Worm (Caenorhabditis elegans): ENCODE data around the gene ZC416.2.

DNA sequence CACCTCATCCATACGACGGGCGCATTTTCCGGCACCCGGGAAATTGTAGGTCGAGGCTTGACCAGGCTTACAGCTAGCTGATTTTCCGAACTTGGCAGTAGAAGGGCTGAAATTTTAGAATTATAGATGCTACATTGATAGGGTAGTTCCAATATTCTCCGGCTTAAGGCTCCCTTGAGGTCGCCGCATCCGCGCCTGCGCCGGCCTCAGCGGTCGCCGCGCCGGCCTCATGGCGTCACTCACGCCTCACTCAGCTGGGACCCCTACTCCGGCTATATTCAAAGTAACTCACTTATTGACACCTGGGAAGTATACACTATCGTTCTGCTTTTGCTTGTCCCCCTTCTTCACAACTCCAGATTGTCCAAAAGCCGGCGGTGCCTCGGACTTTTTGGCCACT is 29.3 kb upstream of the ZC416.2 start:
- TF ChIP-seq dpl-1 (GFP tag; optimal IDR thresholded peaks at IDR 0.05), result no peak
- no peak for TF ChIP-seq spr-3 (GFP tag; optimal IDR thresholded peaks at IDR 0.05)
- TF ChIP-seq daf-19 (GFP tag; conservative IDR thresholded peaks at IDR 0.05), result no peak
- no peak for TF ChIP-seq unc-130 (GFP tag; optimal IDR thresholded peaks at IDR 0.05)
- TF ChIP-seq attf-4 (tag; optimal IDR thresholded peaks at IDR 0.05), result no peak
- no peak for TF ChIP-seq lin-39 (tag; optimal IDR thresholded peaks at IDR 0.05)
- TF ChIP-seq unc-62 (GFP tag; optimal IDR thresholded peaks at IDR 0.05 in 1 of 2), result no peak
- TF ChIP-seq unc-62 (tag; optimal IDR thresholded peaks at IDR 0.05), result no peak
- no peak for TF ChIP-seq ztf-11 (tag; optimal IDR thresholded peaks at IDR 0.05)

All from whole organism, L4 larva.